Fruit fly (Drosophila melanogaster) whole organism, embryonic: ENCODE results near the gene CG14647.

Experiments used
- B-H1 ChIP-seq: fragments of 200-800 bp; sonication (Bioruptor generic); IDR thresholded peaks from 3 replicates; pipeline ENCODE4 v1.3.6; 2022; ENCODE audit warnings: missing biosample characterization, missing genetic modification characterization
- Bgb ChIP-seq: fragments of 200-800 bp; sonication (Bioruptor generic); IDR thresholded peaks from 2 replicates; pipeline ENCODE4 v1.3.6; 2022; ENCODE audit warnings: missing biosample characterization, missing genetic modification characterization; ENCODE audit not compliant: partially characterized antibody
- C15 ChIP-seq: fragments of 200-800 bp; sonication (Bioruptor generic); IDR thresholded peaks from 3 replicates; pipeline ENCODE4 v1.3.6; 2022; ENCODE audit warnings: missing biosample characterization, missing genetic modification characterization
- CG1024 ChIP-seq: fragments of 200-800 bp; sonication (Bioruptor generic); IDR thresholded peaks from 2 replicates; pipeline ENCODE4 v1.3.6; 2022; ENCODE audit warnings: missing biosample characterization, missing genetic modification characterization
- CG10274 ChIP-seq: fragments of 200-800 bp; sonication (Bioruptor generic); optimal IDR thresholded peaks from 3 replicates; lab custom pipeline; 2017; ENCODE audit warnings: missing biosample characterization, mild to moderate bottlenecking, missing genetic modification characterization
- CG10543 ChIP-seq: fragments of 200-800 bp; sonication (Bioruptor generic); optimal IDR thresholded peaks from 3 replicates; lab custom pipeline; 2017; ENCODE audit warnings: missing biosample characterization, mild to moderate bottlenecking, missing genetic modification characterization, moderate library complexity
- CG12744 ChIP-seq: fragments of 200-800 bp; sonication (Bioruptor generic); optimal IDR thresholded peaks from 2 replicates; lab custom pipeline; 2016; ENCODE audit warnings: missing biosample characterization, missing genetic modification characterization
- CG14860 ChIP-seq: fragments of 200-800 bp; sonication (Bioruptor generic); IDR thresholded peaks from 3 replicates; pipeline ENCODE4 v1.3.6; 2022; ENCODE audit warnings: missing biosample characterization, missing genetic modification characterization; ENCODE audit not compliant: partially characterized antibody
- CG15011 ChIP-seq: fragments of 200-800 bp; sonication (Bioruptor generic); optimal IDR thresholded peaks from 3 replicates; lab custom pipeline; 2018; ENCODE audit warnings: missing biosample characterization, mild to moderate bottlenecking, missing genetic modification characterization
- CG16813 ChIP-seq: fragments of 200-800 bp; sonication (Bioruptor generic); IDR thresholded peaks from 3 replicates; pipeline ENCODE4 v1.3.6; 2022; ENCODE audit warnings: missing biosample characterization, missing genetic modification characterization; ENCODE audit not compliant: partially characterized antibody
- CG1792 ChIP-seq: fragments of 200-800 bp; sonication (Bioruptor generic); optimal IDR thresholded peaks from 2 replicates; lab custom pipeline; 2016; ENCODE audit warnings: missing biosample characterization, missing genetic modification characterization
- CG33557 ChIP-seq: fragments of 200-800 bp; sonication (Bioruptor generic); optimal IDR thresholded peaks from 2 replicates; lab custom pipeline; 2019; ENCODE audit warnings: missing biosample characterization, mild to moderate bottlenecking, missing genetic modification characterization, moderate library complexity
- CG3995 ChIP-seq: fragments of 200-800 bp; sonication (Bioruptor generic); optimal IDR thresholded peaks from 3 replicates; lab custom pipeline; 2016; ENCODE audit warnings: missing biosample characterization, missing genetic modification characterization
- CG6854 ChIP-seq: fragments of 200-800 bp; sonication (Bioruptor generic); optimal IDR thresholded peaks from 3 replicates; lab custom pipeline; 2017; ENCODE audit warnings: missing biosample characterization, mild to moderate bottlenecking, missing genetic modification characterization
- CG8765 ChIP-seq: fragments of 200-800 bp; sonication (Bioruptor generic); IDR thresholded peaks from 2 replicates; pipeline ENCODE4 v1.3.6; 2022; ENCODE audit warnings: missing biosample characterization, missing genetic modification characterization
- CG9437 ChIP-seq: fragments of 200-800 bp; sonication (Bioruptor generic); optimal IDR thresholded peaks from 2 replicates; lab custom pipeline; 2018; ENCODE audit warnings: missing biosample characterization, mild to moderate bottlenecking, missing genetic modification characterization
- E2f2 ChIP-seq: fragments of 200-800 bp; sonication (Bioruptor generic); IDR thresholded peaks from 2 replicates; pipeline ENCODE4 v1.3.6; 2022; ENCODE audit warnings: missing biosample characterization, missing genetic modification characterization
- Gsc ChIP-seq: fragments of 200-800 bp; sonication (Bioruptor generic); IDR thresholded peaks from 2 replicates; pipeline ENCODE4 v1.3.6; 2022; ENCODE audit warnings: missing biosample characterization, missing genetic modification characterization
- HHEX ChIP-seq: fragments of 200-800 bp; sonication (Bioruptor generic); optimal IDR thresholded peaks from 3 replicates; lab custom pipeline; 2017; ENCODE audit warnings: missing biosample characterization, mild to moderate bottlenecking, missing genetic modification characterization, missing genetic modification reagents
- HLH4C ChIP-seq: fragments of 200-800 bp; sonication (Bioruptor generic); IDR thresholded peaks from 3 replicates; pipeline ENCODE4 v1.3.6; 2022; ENCODE audit warnings: missing biosample characterization, missing genetic modification characterization; ENCODE audit not compliant: partially characterized antibody
- Hr3 ChIP-seq: fragments of 200-800 bp; sonication (Bioruptor generic); optimal IDR thresholded peaks from 3 replicates; lab custom pipeline; 2016; ENCODE audit warnings: missing biosample characterization, missing genetic modification characterization
- Lhr ChIP-seq: fragments of 200-800 bp; sonication (Bioruptor generic); optimal IDR thresholded peaks from 3 replicates; lab custom pipeline; 2017; ENCODE audit warnings: mild to moderate bottlenecking, missing biosample characterization, missing genetic modification reagents, missing genetic modification characterization
- MESR4 ChIP-seq: fragments of 200-800 bp; sonication (Bioruptor generic); optimal IDR thresholded peaks from 2 replicates; lab custom pipeline; 2018; ENCODE audit warnings: missing biosample characterization, mild to moderate bottlenecking, missing genetic modification characterization, moderate library complexity
- NC2α ChIP-seq: fragments of 200-800 bp; sonication (Bioruptor generic); optimal IDR thresholded peaks from 2 replicates; lab custom pipeline; 2016; ENCODE audit warnings: missing biosample characterization, missing genetic modification characterization
- Neu2 ChIP-seq: fragments of 200-800 bp; sonication (Bioruptor generic); optimal IDR thresholded peaks from 3 replicates; lab custom pipeline; 2016; ENCODE audit warnings: missing biosample characterization, missing genetic modification characterization, borderline replicate concordance
- Poxn ChIP-seq: fragments of 200-800 bp; sonication (Bioruptor generic); IDR thresholded peaks from 2 replicates; pipeline ENCODE4 v1.3.6; 2022; ENCODE audit warnings: missing biosample characterization, missing genetic modification characterization
- Ptx1 ChIP-seq: fragments of 200-800 bp; sonication (Bioruptor generic); IDR thresholded peaks from 2 replicates; pipeline ENCODE4 v1.3.6; 2022; ENCODE audit warnings: missing biosample characterization, missing genetic modification characterization
- Scr ChIP-seq: fragments of 200-800 bp; sonication (Bioruptor generic); IDR thresholded peaks from 2 replicates; pipeline ENCODE4 v1.3.6; 2022; ENCODE audit warnings: missing biosample characterization, missing genetic modification characterization; ENCODE audit not compliant: partially characterized antibody
- Stat92E ChIP-seq, 3 experiments: fragments of >200 bp in 2 of 3; fragments of 200-800 bp in 1 of 3; sonication (Bioruptor generic) in 1 of 3; optimal IDR thresholded peaks; 2 replicates each; lab custom pipeline; 2017 to 2019; ENCODE audit warnings: missing biosample characterization in 3 of 3, missing genetic modification characterization in 3 of 3, mild to moderate bottlenecking in 1 of 3, moderate library complexity in 1 of 3
- bigmax ChIP-seq: fragments of 200-800 bp; sonication (Bioruptor generic); optimal IDR thresholded peaks from 2 replicates; lab custom pipeline; 2018; ENCODE audit warnings: missing biosample characterization, mild to moderate bottlenecking, missing genetic modification characterization
- cad ChIP-seq: fragments of >200 bp; optimal IDR thresholded peaks from 2 replicates; lab custom pipeline; 2017; ENCODE audit warnings: missing biosample characterization, missing genetic modification characterization
- corto ChIP-seq: fragments of 200-800 bp; sonication (Bioruptor generic); optimal IDR thresholded peaks from 2 replicates; lab custom pipeline; 2016; ENCODE audit warnings: missing biosample characterization, mild to moderate bottlenecking, missing genetic modification characterization, moderate library complexity
- ems ChIP-seq: fragments of 200-800 bp; sonication (Bioruptor generic); optimal IDR thresholded peaks from 3 replicates; lab custom pipeline; 2016; ENCODE audit warnings: missing biosample characterization, missing genetic modification characterization
- fd64A ChIP-seq: fragments of 200-800 bp; sonication (Bioruptor generic); optimal IDR thresholded peaks from 3 replicates; lab custom pipeline; 2018; ENCODE audit warnings: missing biosample characterization, mild to moderate bottlenecking, missing genetic modification characterization
- gro ChIP-seq: fragments of 200-800 bp; sonication (Bioruptor generic); optimal IDR thresholded peaks from 2 replicates; lab custom pipeline; 2016; ENCODE audit warnings: missing biosample characterization, missing genetic modification characterization
- h ChIP-seq: fragments of >200 bp; optimal IDR thresholded peaks from 2 replicates; lab custom pipeline; 2017
- mld ChIP-seq: fragments of 200-800 bp; sonication (Bioruptor generic); IDR thresholded peaks from 3 replicates; pipeline ENCODE4 v1.3.6; 2022; ENCODE audit warnings: missing biosample characterization, missing genetic modification characterization; ENCODE audit not compliant: partially characterized antibody
- oc ChIP-seq: fragments of 200-800 bp; sonication (Bioruptor generic); optimal IDR thresholded peaks from 2 replicates; lab custom pipeline; 2018; ENCODE audit warnings: missing biosample characterization, mild to moderate bottlenecking, missing genetic modification characterization, moderate library complexity
- pan ChIP-seq, 4 experiments: fragments of >200 bp in 3 of 4; fragments of 200-800 bp in 1 of 4; sonication (Bioruptor generic) in 1 of 4; optimal IDR thresholded peaks in 3 of 4; IDR thresholded peaks in 1 of 4; 2 replicates each; pipeline versions ENCODE4 v1.3.6 to Lab custom; 2017 to 2022; ENCODE audit warnings: missing biosample characterization in 2 of 4, missing genetic modification characterization in 2 of 4, mixed read lengths in 1 of 4
- peb ChIP-seq: fragments of 200-800 bp; sonication (Bioruptor generic); IDR thresholded peaks from 2 replicates; pipeline ENCODE4 v1.3.6; 2022; ENCODE audit warnings: missing biosample characterization, missing genetic modification characterization
- pita ChIP-seq: fragments of 200-800 bp; sonication (Bioruptor generic); optimal IDR thresholded peaks from 2 replicates; lab custom pipeline; 2017; ENCODE audit warnings: missing biosample characterization, mild to moderate bottlenecking, missing genetic modification characterization
- pzg ChIP-seq: fragments of 200-800 bp; sonication (Bioruptor generic); optimal IDR thresholded peaks from 3 replicates; lab custom pipeline; 2018; ENCODE audit warnings: missing biosample characterization, mild to moderate bottlenecking, missing genetic modification characterization, moderate library complexity
- run ChIP-seq: fragments of 200-800 bp; sonication (Bioruptor generic); optimal IDR thresholded peaks from 3 replicates; lab custom pipeline; 2018; ENCODE audit warnings: missing biosample characterization, mild to moderate bottlenecking, missing genetic modification characterization
- schlank ChIP-seq: fragments of 200-800 bp; sonication (Bioruptor generic); optimal IDR thresholded peaks from 2 replicates; lab custom pipeline; 2018; ENCODE audit warnings: missing biosample characterization, mild to moderate bottlenecking, missing genetic modification characterization
- scrt ChIP-seq: fragments of 200-800 bp; sonication (Bioruptor generic); optimal IDR thresholded peaks from 2 replicates; lab custom pipeline; 2018; ENCODE audit warnings: missing biosample characterization, mild to moderate bottlenecking, missing genetic modification characterization, moderate library complexity
- sd ChIP-seq: fragments of 200-800 bp; sonication (Bioruptor generic); optimal IDR thresholded peaks from 3 replicates; lab custom pipeline; 2018; ENCODE audit warnings: missing biosample characterization, mild to moderate bottlenecking, missing genetic modification characterization, moderate library complexity
- sug ChIP-seq: fragments of 200-800 bp; optimal IDR thresholded peaks from 2 replicates; lab custom pipeline; 2019; ENCODE audit warnings: missing biosample characterization, mild to moderate bottlenecking, missing genetic modification characterization, moderate library complexity
- tin ChIP-seq: fragments of 200-800 bp; sonication (Bioruptor generic); optimal IDR thresholded peaks from 3 replicates; lab custom pipeline; 2016; ENCODE audit warnings: missing biosample characterization, missing genetic modification characterization
- toy ChIP-seq: fragments of 200-800 bp; sonication (Bioruptor generic); IDR thresholded peaks from 2 replicates; pipeline ENCODE4 v1.3.6; 2022; ENCODE audit warnings: missing biosample characterization, missing genetic modification characterization
- tup ChIP-seq: fragments of 200-800 bp; sonication (Bioruptor generic); optimal IDR thresholded peaks from 2 replicates; lab custom pipeline; 2016; ENCODE audit warnings: missing biosample characterization, mild to moderate bottlenecking, missing genetic modification characterization, moderate library complexity

Gene CG14647

DNA sequence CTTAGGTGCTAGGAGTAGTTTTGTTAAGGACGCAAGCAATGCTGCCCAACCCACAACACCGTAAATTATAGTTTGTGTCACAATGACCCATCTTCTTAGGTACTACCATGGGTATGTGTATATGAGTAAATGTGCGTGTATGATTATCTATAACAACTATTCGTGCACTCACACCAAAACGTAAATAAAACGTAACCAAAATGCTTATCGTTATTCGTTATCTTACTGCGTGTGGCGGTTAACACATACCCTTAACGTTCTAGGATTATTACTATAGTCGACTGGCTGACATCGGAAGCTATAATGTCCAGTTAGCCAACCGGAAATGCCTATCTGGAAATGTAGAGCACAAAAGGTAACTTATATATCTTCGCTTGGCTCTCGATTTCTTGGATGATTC is 44.8 kb downstream of the CG14647 start (continued):
- TF ChIP-seq oc (tag; lab: Kevin White, UChicago) (no peak), E2f2 (GFP tag; lab: Robert Waterston, UW) (no peak), sd (peak; percentile 27), CG1024 (GFP tag; lab: Robert Waterston, UW) (no peak), Ptx1 (GFP tag; lab: Robert Waterston, UW) (no peak), CG10543 (no peak), pzg (GFP tag; lab: Kevin White, UChicago) (no peak), CG1792 (GFP tag; lab: Kevin White, UChicago) (no peak), cad (GFP tag; lab: Kevin White, UChicago) (no peak), toy (GFP tag; lab: Robert Waterston, UW) (no peak), Hr3 (GFP tag; lab: Kevin White, UChicago) (no peak), tup (GFP tag; lab: Kevin White, UChicago) (no peak), CG3995 (no peak), pan (optimal IDR thresholded peaks at IDR 0.05; lab: Kevin White, UChicago) (no peak), pan (GFP tag; optimal IDR thresholded peaks at IDR 0.05 in 1 of 2, IDR thresholded peaks at IDR 0.05 in 1 of 2) (no peak), Stat92E (GFP tag; optimal IDR thresholded peaks at IDR 0.05; lab: Kevin White, UChicago) (no peak), Neu2 (no peak), schlank (tag; lab: Kevin White, UChicago) (no peak), Lhr (GFP tag; lab: Kevin White, UChicago) (no peak), Poxn (no peak), CG8765 (GFP tag; lab: Robert Waterston, UW) (no peak), Bgb (GFP tag; lab: Robert Waterston, UW) (peak; percentile 62; the same call in 1 of the 2 replicates), CG12744 (GFP tag; lab: Kevin White, UChicago) (no peak), h (no peak), mld (GFP tag; lab: Robert Waterston, UW) (0 out of 3 replicates have a peak, but pooled peaks have one; percentile 42), CG15011 (no peak), CG6854 (no peak), bigmax (GFP tag; lab: Kevin White, UChicago) (no peak), ems (GFP tag; lab: Kevin White, UChicago) (no peak), pita (GFP tag; lab: Kevin White, UChicago) (no peak), B-H1 (GFP tag; lab: Robert Waterston, UW) (no peak), CG10274 (GFP tag; lab: Kevin White, UChicago) (no peak), HLH4C (GFP tag; lab: Robert Waterston, UW) (peak; percentile 68), scrt (GFP tag; lab: Kevin White, UChicago) (no peak), MESR4 (GFP tag; lab: Kevin White, UChicago) (no peak), run (tag; lab: Kevin White, UChicago) (no peak), fd64A (GFP tag; lab: Kevin White, UChicago) (no peak), peb (GFP tag; lab: Robert Waterston, UW) (no peak), tin (GFP tag; lab: Kevin White, UChicago) (no peak), NC2α (GFP tag; lab: Kevin White, UChicago) (no peak), HHEX (GFP tag; lab: Kevin White, UChicago) (no peak), sug (tag; lab: Kevin White, UChicago) (peak; percentile 16), CG14860 (GFP tag; lab: Robert Waterston, UW) (peak; percentile 37; the same call in 1 of the 3 replicates), CG16813 (GFP tag; lab: Robert Waterston, UW) (no peak), C15 (no peak), CG33557 (GFP tag; lab: Kevin White, UChicago) (no peak), corto (GFP tag; lab: Kevin White, UChicago) (no peak), Scr (GFP tag; lab: Robert Waterston, UW) (peak; percentile 27; the same call in 1 of the 2 replicates), Gsc (GFP tag; lab: Robert Waterston, UW) (no peak), gro (GFP tag; lab: Kevin White, UChicago) (no peak), CG9437 (GFP tag; lab: Kevin White, UChicago) (peak; percentile 74)
